Worm (Caenorhabditis elegans): Measurements from ENCODE around the gene Y69E1A.3.
"Not testable (repeated sequence)": the region's sequence is repeated elsewhere in the genome, so short reads cannot be mapped to it uniquely, and the experiment has no call there.

Y69E1A.3 gene

DNA sequence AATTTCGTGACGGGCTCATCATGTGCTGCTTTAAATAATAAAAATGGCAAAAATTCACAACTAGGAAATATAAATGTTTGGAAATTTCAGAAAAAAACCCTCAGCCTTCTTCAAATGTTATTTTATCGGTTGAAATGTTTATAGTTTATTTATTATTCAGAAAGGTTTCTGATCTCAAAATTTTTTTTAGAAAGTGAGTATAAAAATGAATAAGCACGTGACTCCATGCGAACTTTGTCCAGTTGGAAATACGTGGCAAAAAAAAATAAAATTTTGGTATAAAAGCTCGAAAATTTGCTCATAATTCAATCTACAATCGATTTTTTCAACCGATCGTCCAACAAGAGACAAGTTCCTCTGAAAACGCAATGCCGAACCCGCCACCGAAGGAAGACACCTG is 2.6 kb upstream of the Y69E1A.3 start, which contains the start of gene nsph-3.1:
Gene nsph-3.1 (plus strand): TSS at position 301 of the 400 bp plus-strand sequence.
- TF ChIP-seq cebp-2 (GFP tag; IDR thresholded peaks at IDR 0.05) (no peak), hrde-1 (tag; optimal IDR thresholded peaks at IDR 0.05; ENCODE audit: borderline replicate concordance) (no peak), F23B12.7 (tag; optimal IDR thresholded peaks at IDR 0.05; ENCODE audit: insufficient read depth) (no peak), C17E4.6 (GFP tag; IDR thresholded peaks at IDR 0.05) (no peak), B0035.1 (tag; optimal IDR thresholded peaks at IDR 0.05) (no peak), F57C9.4 (tag; optimal IDR thresholded peaks at IDR 0.05) (no peak), egl-18 (GFP tag; IDR thresholded peaks at IDR 0.05) (no peak), F39B2.1 (GFP tag; IDR thresholded peaks at IDR 0.05) (no peak), attf-6 (GFP tag; IDR thresholded peaks at IDR 0.05) (no peak), let-607 (tag; optimal IDR thresholded peaks at IDR 0.05) (no peak), D2030.7 (GFP tag; IDR thresholded peaks at IDR 0.05) (no peak), aptf-2 (GFP tag; conservative IDR thresholded peaks at IDR 0.05) (no peak)

DNA sequence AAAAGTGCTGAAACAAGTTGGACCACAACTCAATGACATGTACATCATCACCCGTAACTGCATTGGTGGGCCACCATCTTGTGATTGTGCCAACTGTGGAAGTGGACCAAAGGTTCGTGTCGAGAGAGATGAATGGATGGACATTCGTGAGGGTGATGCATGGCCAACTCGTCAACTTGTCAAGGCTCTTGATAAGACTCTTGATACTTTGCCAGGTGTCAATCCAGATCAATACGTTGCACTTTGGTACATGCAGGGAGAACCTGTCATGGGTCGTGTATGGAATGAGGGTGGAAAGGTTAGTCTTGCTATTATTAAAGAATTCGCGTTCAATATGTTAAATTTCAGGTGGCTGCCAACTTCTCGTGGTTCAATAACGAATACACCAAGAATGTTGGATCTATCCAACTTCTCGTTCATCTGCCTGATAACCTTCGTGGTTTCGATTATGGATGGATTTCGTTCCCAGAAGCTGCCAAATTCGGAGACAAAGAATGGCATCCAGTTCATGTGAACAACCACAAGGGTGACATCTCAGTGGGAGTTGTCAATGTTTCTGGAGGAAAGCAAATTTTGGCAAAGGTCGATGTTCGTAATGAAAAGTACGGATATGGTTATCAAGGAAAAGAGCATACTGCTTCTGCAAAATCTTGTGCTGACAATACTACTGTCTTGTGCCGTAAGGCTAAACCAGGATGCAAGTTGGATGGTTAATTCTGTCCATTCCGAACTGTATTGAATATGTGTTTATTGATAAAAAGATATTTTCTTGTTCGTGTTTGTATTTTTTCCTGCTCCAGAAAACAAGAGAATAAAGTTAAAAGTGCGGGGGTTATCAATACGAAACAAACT is 1.5 kb upstream of the Y69E1A.3 start:
- no peak for TF ChIP-seq gei-17 (GFP tag; optimal IDR thresholded peaks at IDR 0.05)
- no peak for TF ChIP-seq hlh-26 (GFP tag; conservative IDR thresholded peaks at IDR 0.05)
- no peak for TF ChIP-seq attf-3 (GFP tag; conservative IDR thresholded peaks at IDR 0.05)
- TF ChIP-seq nfya-1 (tag; optimal IDR thresholded peaks at IDR 0.05; ENCODE audit: borderline replicate concordance, insufficient read depth), result peak; percentile 54
- TF ChIP-seq zim-3 (tag; optimal IDR thresholded peaks at IDR 0.05), result peak; percentile 59
- no peak for TF ChIP-seq F39B2.1 (GFP tag; IDR thresholded peaks at IDR 0.05)
- no peak for TF ChIP-seq lir-1 (GFP tag; conservative IDR thresholded peaks at IDR 0.05)

DNA sequence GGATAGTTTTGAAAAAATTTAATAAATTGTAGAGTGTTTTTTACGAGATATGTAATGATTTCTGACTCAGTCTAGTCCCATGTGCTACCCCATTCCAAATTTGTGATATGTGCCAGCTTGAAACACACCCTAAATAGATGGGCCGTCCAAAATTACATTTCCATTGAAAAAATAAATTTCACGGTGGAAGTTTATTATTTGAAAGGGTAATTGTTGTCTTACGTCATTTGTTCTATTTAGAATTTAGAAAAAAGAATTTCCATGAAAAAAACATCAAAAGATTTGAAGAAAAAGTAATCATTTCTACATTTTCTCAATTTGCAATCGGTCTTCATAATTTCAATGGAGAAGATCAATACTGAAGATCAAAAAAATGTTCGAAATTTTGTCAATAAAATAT is 2.9 kb downstream of the Y69E1A.3 start, which contains the start of gene Y69E1A.4:
Gene Y69E1A.4 (plus strand): TSS at position 301 of the 400 bp plus-strand sequence.
- not testable (repeated sequence) for TF ChIP-seq cebp-2 (GFP tag; IDR thresholded peaks at IDR 0.05); B0035.1 (tag; optimal IDR thresholded peaks at IDR 0.05); nhr-80 (tag; optimal IDR thresholded peaks at IDR 0.05)

DNA sequence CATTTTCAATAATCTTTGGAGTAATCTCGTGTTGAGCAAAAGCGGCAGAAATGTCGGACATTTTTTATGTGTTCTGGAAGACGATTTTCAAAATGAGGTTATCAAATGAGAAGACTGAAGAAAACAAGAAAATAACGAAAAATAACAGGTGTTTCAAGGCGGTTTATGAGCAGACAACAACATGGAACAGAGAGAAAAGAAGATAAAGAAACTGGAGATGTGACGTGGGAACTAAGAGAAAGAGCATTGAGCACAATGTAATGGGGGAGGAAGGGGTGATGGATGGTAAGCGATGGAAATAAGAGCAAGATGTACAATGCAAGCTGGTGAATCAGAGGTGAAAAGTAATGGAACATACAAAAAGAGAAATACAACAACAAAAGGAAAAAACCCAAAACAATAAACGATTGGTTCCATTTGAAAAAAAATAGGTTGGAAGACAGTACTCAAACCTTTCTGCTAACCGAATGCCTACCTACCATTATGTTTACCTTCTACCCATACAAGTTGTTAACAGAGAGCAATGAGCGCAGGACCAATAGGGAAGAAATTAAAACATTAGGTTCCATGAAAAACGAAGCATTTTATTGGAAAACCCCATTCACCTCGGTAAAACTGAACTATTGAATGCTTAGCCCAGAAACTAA is 5.6 kb downstream of the Y69E1A.3 start, which contains the start of gene Y69E1A.5:
Gene Y69E1A.5 (minus strand): TSS at position 73 of the 647 bp plus-strand sequence.
- no peak for TF ChIP-seq tlf-1 (GFP tag; optimal IDR thresholded peaks at IDR 0.05)
- TF ChIP-seq F57A8.1 (GFP tag; optimal IDR thresholded peaks at IDR 0.05), result no peak
- TF ChIP-seq ceh-91 (GFP tag; IDR thresholded peaks at IDR 0.05), result no peak
- TF ChIP-seq die-1 (tag; optimal IDR thresholded peaks at IDR 0.05), result no peak
- TF ChIP-seq dpff-1 (tag; optimal IDR thresholded peaks at IDR 0.05), result no peak
- TF ChIP-seq mel-28 (tag; optimal IDR thresholded peaks at IDR 0.05; ENCODE audit: borderline replicate concordance), result no peak
- no peak for TF ChIP-seq ceh-40 (GFP tag; IDR thresholded peaks at IDR 0.05)
- TF ChIP-seq sdz-38 (tag; optimal IDR thresholded peaks at IDR 0.05), result no peak

DNA sequence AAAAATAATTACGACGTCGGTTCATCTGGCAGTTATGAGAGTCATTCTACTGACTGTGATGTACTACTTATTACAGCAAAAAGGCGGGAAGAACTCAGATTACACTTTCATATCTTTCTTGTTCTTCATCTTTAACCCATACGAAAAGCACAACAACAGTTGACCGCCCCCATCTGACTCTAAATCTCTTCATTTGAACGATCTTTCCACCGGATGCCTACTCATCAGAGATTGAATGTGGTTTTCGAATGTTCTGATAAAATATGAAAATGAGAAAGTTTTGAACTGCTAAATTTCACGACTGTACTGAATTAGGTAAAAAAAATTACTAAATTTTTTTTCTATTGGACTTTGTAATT is 6.1 kb downstream of the Y69E1A.3 start, which contains the start of gene sri-19:
Gene sri-19 (plus strand): TSS at position 143 of the 359 bp plus-strand sequence.
- TF ChIP-seq mel-28 (tag; optimal IDR thresholded peaks at IDR 0.05; ENCODE audit: borderline replicate concordance), result no peak
- no peak for TF ChIP-seq somi-1 (GFP tag; optimal IDR thresholded peaks at IDR 0.05)
- TF ChIP-seq C06A6.2 (GFP tag; conservative IDR thresholded peaks at IDR 0.05), result no peak
- TF ChIP-seq sea-2 (GFP tag; IDR thresholded peaks at IDR 0.05), result no peak
- TF ChIP-seq pbrm-1 (GFP tag; IDR thresholded peaks at IDR 0.05), result no peak
- no peak for TF ChIP-seq Y95B8A.8 (GFP tag; IDR thresholded peaks at IDR 0.05)
- TF ChIP-seq D2030.7 (GFP tag; IDR thresholded peaks at IDR 0.05), result no peak
- TF ChIP-seq K12H6.12 (tag; optimal IDR thresholded peaks at IDR 0.05), result no peak
- TF ChIP-seq egl-18 (GFP tag; IDR thresholded peaks at IDR 0.05), result no peak
- TF ChIP-seq let-526 (GFP tag; IDR thresholded peaks at IDR 0.05), result no peak
- TF ChIP-seq B0336.3 (GFP tag; IDR thresholded peaks at IDR 0.05), result no peak

All from whole organism, young adult.